Worm (Caenorhabditis elegans): ENCODE measurements around the gene aagr-1.

DNA sequence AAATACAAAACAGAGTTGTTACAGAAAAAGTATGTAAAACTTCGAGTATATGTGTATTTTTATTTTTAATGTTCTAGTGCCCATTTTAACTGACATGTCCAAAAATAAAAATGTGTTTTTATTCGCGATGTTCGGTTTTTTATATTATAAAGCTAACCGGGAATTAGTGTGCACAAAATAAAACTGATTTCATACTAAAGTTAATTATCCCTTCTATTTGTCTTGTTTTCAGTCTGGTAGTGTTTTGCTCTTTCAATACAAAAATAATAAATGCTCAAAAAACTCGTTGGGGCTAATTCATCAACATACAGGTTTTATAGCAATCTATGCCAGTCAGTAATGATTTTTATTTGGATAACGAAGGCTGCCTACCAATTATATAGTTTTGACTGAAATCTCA is 18.4 kb downstream of the aagr-1 start:
- no peak for TF ChIP-seq tab-1 (GFP tag; IDR thresholded peaks at IDR 0.05)
- no peak for TF ChIP-seq flt-1 (GFP tag; IDR thresholded peaks at IDR 0.05)

All from whole organism, midembryonic.